Worm (Caenorhabditis elegans) whole organism, late embryonic: Measurements from ENCODE around the gene cox-18.

Experiments used
- C08G9.2 ChIP-seq: sonication (generic microtip); optimal IDR thresholded peaks from 2 replicates; lab custom pipeline; 2016; ENCODE audit warnings: mild to moderate bottlenecking, missing genetic modification characterization, moderate library complexity, missing compliant biosample characterization
- F13H6.1 ChIP-seq: sonication (generic microtip); optimal IDR thresholded peaks from 2 replicates; lab custom pipeline; 2016; ENCODE audit warnings: missing genetic modification characterization, missing compliant biosample characterization
- K02D7.2 ChIP-seq: sonication (generic microtip); optimal IDR thresholded peaks from 2 replicates; lab custom pipeline; 2017; ENCODE audit warnings: mild to moderate bottlenecking, missing genetic modification characterization, missing compliant biosample characterization
- ceh-18 ChIP-seq: sonication (generic microtip); optimal IDR thresholded peaks from 2 replicates; lab custom pipeline; 2016; ENCODE audit warnings: missing genetic modification characterization, missing compliant biosample characterization
- ceh-19 ChIP-seq: fragments of 200-800 bp; sonication (Bioruptor generic); optimal IDR thresholded peaks from 2 replicates; lab custom pipeline; 2018; ENCODE audit warnings: mild to moderate bottlenecking, missing genetic modification characterization, missing compliant biosample characterization
- ceh-31 ChIP-seq: sonication (generic microtip); optimal IDR thresholded peaks from 2 replicates; lab custom pipeline; 2016; ENCODE audit warnings: missing genetic modification characterization, missing compliant biosample characterization
- ceh-9 ChIP-seq: sonication (generic microtip); optimal IDR thresholded peaks from 2 replicates; lab custom pipeline; 2016; ENCODE audit warnings: mild to moderate bottlenecking, missing genetic modification characterization, inconsistent platforms, missing compliant biosample characterization
- dmd-4 ChIP-seq: sonication (generic microtip); optimal IDR thresholded peaks from 2 replicates; lab custom pipeline; 2016; ENCODE audit warnings: borderline replicate concordance, missing genetic modification characterization, missing compliant biosample characterization
- dve-1 ChIP-seq: sonication (generic microtip); optimal IDR thresholded peaks from 2 replicates; lab custom pipeline; 2017; ENCODE audit warnings: antibody characterized with exemption, mild to moderate bottlenecking, missing genetic modification characterization, missing compliant biosample characterization
- elt-2 ChIP-seq: sonication (generic microtip); optimal IDR thresholded peaks from 2 replicates; lab custom pipeline; 2016; ENCODE audit warnings: missing genetic modification reagents, missing genetic modification characterization, missing compliant biosample characterization
- ets-4 ChIP-seq: sonication (generic microtip); optimal IDR thresholded peaks from 2 replicates; lab custom pipeline; 2016; ENCODE audit warnings: missing genetic modification characterization, missing compliant biosample characterization
- fax-1 ChIP-seq: sonication (generic microtip); optimal IDR thresholded peaks from 2 replicates; lab custom pipeline; 2016; ENCODE audit warnings: missing genotype, missing genetic modification characterization, missing compliant biosample characterization
- fkh-10 ChIP-seq: fragments of 150-350 bp; optimal IDR thresholded peaks from 2 replicates; lab custom pipeline; 2014; ENCODE audit warnings: missing biosample characterization, missing genetic modification reagents, missing genetic modification characterization
- fkh-6 ChIP-seq: sonication (generic microtip); optimal IDR thresholded peaks from 2 replicates; lab custom pipeline; 2016; ENCODE audit warnings: missing genetic modification characterization, missing compliant biosample characterization
- hlh-30 ChIP-seq: sonication (generic microtip); optimal IDR thresholded peaks from 2 replicates; lab custom pipeline; 2017; ENCODE audit warnings: antibody characterized with exemption, missing genetic modification characterization, missing compliant biosample characterization; ENCODE audit not compliant: insufficient read depth
- hlh-6 ChIP-seq: sonication (generic microtip); optimal IDR thresholded peaks from 2 replicates; lab custom pipeline; 2016; ENCODE audit warnings: missing genotype, missing genetic modification characterization, missing compliant biosample characterization
- nfya-1 ChIP-seq: sonication (generic microtip); optimal IDR thresholded peaks from 2 replicates; lab custom pipeline; 2017; ENCODE audit warnings: missing genetic modification characterization, mild to moderate bottlenecking, missing compliant biosample characterization, antibody characterized with exemption, moderate library complexity
- nhr-11 ChIP-seq: fragments of 150-350 bp; optimal IDR thresholded peaks from 2 replicates; lab custom pipeline; 2014; ENCODE audit warnings: missing biosample characterization, missing genetic modification characterization
- odd-2 ChIP-seq: sonication (generic microtip); optimal IDR thresholded peaks from 2 replicates; lab custom pipeline; 2017; ENCODE audit warnings: antibody characterized with exemption, mild to moderate bottlenecking, missing genetic modification characterization, missing compliant biosample characterization
- pat-9 ChIP-seq: fragments of 200-800 bp; sonication (Bioruptor generic); optimal IDR thresholded peaks from 2 replicates; lab custom pipeline; 2018; ENCODE audit warnings: mild to moderate bottlenecking, missing genetic modification characterization, moderate library complexity, missing compliant biosample characterization
- pha-2 ChIP-seq: sonication (generic microtip); optimal IDR thresholded peaks from 2 replicates; lab custom pipeline; 2017; ENCODE audit warnings: mild to moderate bottlenecking, missing genetic modification characterization, missing compliant biosample characterization
- pha-4 ChIP-seq: fragments of 150-350 bp; optimal IDR thresholded peaks from 2 replicates; lab custom pipeline; 2018; ENCODE audit warnings: missing biosample characterization, missing genetic modification reagents, missing genetic modification characterization
- pqm-1 ChIP-seq: sonication (generic microtip); optimal IDR thresholded peaks from 2 replicates; lab custom pipeline; 2016; ENCODE audit warnings: missing genetic modification characterization, missing compliant biosample characterization
- rnt-1 ChIP-seq: sonication (generic microtip); optimal IDR thresholded peaks from 2 replicates; lab custom pipeline; 2016; ENCODE audit warnings: missing genetic modification characterization, missing compliant biosample characterization
- syd-9 ChIP-seq: sonication (generic microtip); optimal IDR thresholded peaks from 2 replicates; lab custom pipeline; 2016; ENCODE audit warnings: mild to moderate bottlenecking, missing genetic modification characterization, moderate library complexity, missing compliant biosample characterization
- tbx-2 ChIP-seq: sonication (generic microtip); optimal IDR thresholded peaks from 2 replicates; lab custom pipeline; 2016; ENCODE audit warnings: missing genetic modification characterization, missing compliant biosample characterization
- unc-3 ChIP-seq, 2 experiments: fragments of 200-800 bp in 1 of 2; sonication (Bioruptor generic) in 1 of 2; sonication (generic microtip) in 1 of 2; conservative IDR thresholded peaks in 1 of 2; optimal IDR thresholded peaks in 1 of 2; 2 replicates each; pipeline versions ENCODE4 v1.3.6 to Lab custom; 2016 to 2022; ENCODE audit warnings: missing compliant biosample characterization in 2 of 2, missing genetic modification characterization in 2 of 2, missing genetic modification reagents in 1 of 2
- unc-86 ChIP-seq: sonication (generic microtip); optimal IDR thresholded peaks from 2 replicates; lab custom pipeline; 2016; ENCODE audit warnings: missing genetic modification characterization, missing compliant biosample characterization

cox-18 gene

DNA sequence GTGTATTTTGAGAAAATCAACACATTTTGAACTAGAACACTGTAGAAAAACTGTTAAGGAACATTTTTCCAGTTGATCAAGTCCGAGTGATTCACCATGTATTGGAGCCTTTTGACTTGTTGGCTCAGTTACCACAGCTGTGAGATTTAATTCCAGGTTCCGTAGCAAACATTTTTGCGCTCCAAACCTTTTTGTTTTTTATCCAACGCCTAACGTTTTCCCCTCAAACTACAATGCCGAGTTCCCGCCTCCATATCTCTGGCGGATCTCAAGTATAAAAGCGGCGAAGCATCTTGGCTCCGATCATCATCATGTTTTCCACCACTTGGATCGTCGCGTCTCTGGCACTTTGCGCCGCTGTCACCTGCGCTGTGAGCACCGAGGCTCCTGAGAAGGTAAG is 29.2 kb downstream of the cox-18 start, which contains the start of gene perm-2:
perm-2 (plus strand) TSS at position 301 of the 400 bp plus-strand sequence.
- no peak for TF ChIP-seq fkh-6 (tag; lab: Kevin White, UChicago)
- TF ChIP-seq dmd-4 (tag; lab: Kevin White, UChicago), result no peak
- no peak for TF ChIP-seq ceh-31 (tag; lab: Kevin White, UChicago)
- no peak for TF ChIP-seq ceh-18 (tag; lab: Kevin White, UChicago)
- TF ChIP-seq pha-4 (tag; lab: Kevin White, UChicago), result no peak
- TF ChIP-seq dve-1 (tag; lab: Kevin White, UChicago), result no peak
- TF ChIP-seq odd-2 (tag; lab: Kevin White, UChicago), result no peak
- no peak for TF ChIP-seq fax-1 (tag; lab: Kevin White, UChicago)
- TF ChIP-seq hlh-30 (tag; lab: Kevin White, UChicago), result no peak
- no peak for TF ChIP-seq pqm-1 (tag; lab: Kevin White, UChicago)
- no peak for TF ChIP-seq syd-9 (tag; lab: Kevin White, UChicago)
- TF ChIP-seq pha-2 (tag; lab: Kevin White, UChicago), result no peak
- TF ChIP-seq pat-9 (tag; lab: Kevin White, UChicago), result no peak
- TF ChIP-seq unc-3 (GFP tag; conservative IDR thresholded peaks at IDR 0.05; lab: Robert Waterston, UW), result no peak
- TF ChIP-seq unc-3 (tag; optimal IDR thresholded peaks at IDR 0.05; lab: Kevin White, UChicago), result no peak
- no peak for TF ChIP-seq unc-86 (tag; lab: Kevin White, UChicago)
- no peak for TF ChIP-seq ets-4

DNA sequence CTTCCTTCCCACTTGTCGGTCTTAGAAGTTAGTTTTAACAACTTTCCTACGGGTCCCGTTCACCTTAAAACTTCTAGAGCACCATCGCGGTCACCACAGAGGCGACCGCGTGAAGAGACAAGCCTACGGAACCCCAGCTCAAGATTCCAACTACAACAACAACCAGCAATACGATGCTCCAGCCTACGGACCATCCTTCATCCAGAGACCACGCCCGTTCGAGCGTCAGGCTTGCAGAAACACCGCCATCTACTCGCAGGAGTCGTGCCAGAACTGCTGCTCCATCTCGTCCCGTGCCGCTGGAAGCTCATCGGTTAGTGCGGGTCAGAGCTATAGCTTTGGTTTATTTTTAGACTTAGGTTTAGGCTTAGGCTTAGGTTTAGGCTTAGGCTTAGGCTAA is 30.6 kb downstream of the cox-18 start:
- TF ChIP-seq odd-2 (tag; lab: Kevin White, UChicago) (no peak), unc-3 (GFP tag; conservative IDR thresholded peaks at IDR 0.05; lab: Robert Waterston, UW) (no peak), unc-3 (tag; optimal IDR thresholded peaks at IDR 0.05; lab: Kevin White, UChicago) (no peak), pat-9 (tag; lab: Kevin White, UChicago) (no peak), hlh-30 (tag; lab: Kevin White, UChicago) (no peak)

DNA sequence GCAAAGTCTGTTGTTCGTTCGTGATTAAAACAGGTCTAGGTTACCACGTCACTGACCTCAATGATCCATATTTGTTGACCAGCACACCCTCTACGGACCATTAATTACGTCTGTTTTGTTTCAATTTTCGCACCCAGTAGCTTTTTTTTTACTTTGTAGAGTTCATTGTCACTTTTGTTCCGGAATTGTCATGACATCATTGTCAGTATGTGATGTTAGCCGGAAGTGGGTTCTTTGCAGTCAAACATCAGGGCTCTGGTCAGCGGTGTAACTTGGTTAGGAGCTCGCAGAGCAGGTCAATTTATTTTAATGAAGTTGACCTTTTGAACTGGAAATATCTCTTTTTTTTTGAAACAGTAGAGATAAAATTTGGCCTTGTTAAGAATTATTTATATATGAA is 39.4 kb downstream of the cox-18 start, which contains the start of gene C44B12.6:
C44B12.6 (minus strand) TSS at position 101 of the 400 bp plus-strand sequence.
- no peak for TF ChIP-seq C08G9.2 (tag; lab: Kevin White, UChicago)
- no peak for TF ChIP-seq F13H6.1 (tag; lab: Kevin White, UChicago)
- no peak for TF ChIP-seq tbx-2 (tag; lab: Kevin White, UChicago)
- TF ChIP-seq ceh-9 (tag; lab: Kevin White, UChicago), result no peak
- TF ChIP-seq K02D7.2, result no peak
- TF ChIP-seq hlh-6 (tag; lab: Kevin White, UChicago), result no peak
- TF ChIP-seq unc-86 (tag; lab: Kevin White, UChicago), result no peak
- TF ChIP-seq rnt-1, result no peak
- no peak for TF ChIP-seq nfya-1 (tag; lab: Kevin White, UChicago)
- TF ChIP-seq fkh-10, result no peak

ce11 chrIV:1147594-1147993 is 50.3 kb downstream of the cox-18 start:
- TF ChIP-seq nhr-11 (tag; lab: Kevin White, UChicago) (no peak), ceh-19 (GFP tag; lab: Kevin White, UChicago) (no peak), fkh-6 (tag; lab: Kevin White, UChicago) (no peak), elt-2 (peak; percentile 79)

ce11 chrIV:1148425-1149151 is 51.3 kb downstream of the cox-18 start:
- TF ChIP-seq tbx-2 (tag; lab: Kevin White, UChicago) (no peak), elt-2 (peak; percentile 61)
